Worm (Caenorhabditis elegans): ENCODE measurements around the gene VF13D12L.3.

ce11 chrII:11695945-11696270, 9.9 kb upstream of the VF13D12L.3 start, which contains the start of gene xpf-1:
- TF ChIP-seq him-1 (tag; optimal IDR thresholded peaks at IDR 0.05) (no peak), dao-5 (tag; optimal IDR thresholded peaks at IDR 0.05) (no peak)

All from whole organism, L4/young adult.